Worm (Caenorhabditis elegans) whole organism, L3 larva: ENCODE measurements around the gene C11G6.2.

Experiments used
- R02D3.7 ChIP-seq: fragments of 150-350 bp; optimal IDR thresholded peaks from 2 replicates; lab custom pipeline; 2014; ENCODE audit warnings: missing biosample characterization, missing genetic modification characterization
- ZK546.5 ChIP-seq: sonication (generic microtip); optimal IDR thresholded peaks from 2 replicates; lab custom pipeline; 2017; ENCODE audit warnings: missing biosample characterization, missing genetic modification characterization
- aly-2 ChIP-seq: fragments of 150-350 bp; optimal IDR thresholded peaks from 2 replicates; lab custom pipeline; 2014; ENCODE audit warnings: missing biosample characterization, missing genetic modification characterization
- ama-1 ChIP-seq: fragments of 150-350 bp; optimal IDR thresholded peaks from 2 replicates; lab custom pipeline; 2018
- ceh-16 ChIP-seq: sonication (generic microtip); optimal IDR thresholded peaks from 2 replicates; lab custom pipeline; 2017; ENCODE audit warnings: missing biosample characterization, missing genetic modification characterization
- ceh-28 ChIP-seq: fragments of 150-350 bp; optimal IDR thresholded peaks from 2 replicates; lab custom pipeline; 2014; ENCODE audit warnings: missing biosample characterization, missing genetic modification reagents, missing genetic modification characterization
- ceh-82 ChIP-seq: fragments of 150-350 bp; optimal IDR thresholded peaks from 2 replicates; lab custom pipeline; 2014; ENCODE audit warnings: missing biosample characterization, missing genetic modification characterization
- ceh-9 ChIP-seq: sonication (generic microtip); optimal IDR thresholded peaks from 2 replicates; lab custom pipeline; 2018; ENCODE audit warnings: missing biosample characterization, missing genetic modification characterization
- daf-12 ChIP-seq: fragments of 150-350 bp; optimal IDR thresholded peaks from 2 replicates; lab custom pipeline; 2014; ENCODE audit warnings: missing biosample characterization, missing genetic modification reagents, missing genetic modification characterization
- egl-27 ChIP-seq: sonication (generic microtip); optimal IDR thresholded peaks from 4 replicates; lab custom pipeline; 2017; ENCODE audit warnings: missing biosample characterization, missing genetic modification reagents, missing genetic modification characterization
- elt-1 ChIP-seq: fragments of 150-350 bp; optimal IDR thresholded peaks from 2 replicates; lab custom pipeline; 2014; ENCODE audit warnings: missing biosample characterization, missing genetic modification characterization
- elt-2 ChIP-seq: sonication (generic microtip); optimal IDR thresholded peaks from 2 replicates; lab custom pipeline; 2016; ENCODE audit warnings: missing genetic modification reagents, mild to moderate bottlenecking, missing genetic modification characterization, missing compliant biosample characterization
- eor-1 ChIP-seq, 2 experiments: fragments of 150-350 bp; optimal IDR thresholded peaks; 2 replicates each; lab custom pipeline; 2014 to 2018; ENCODE audit warnings: missing biosample characterization in 2 of 2, missing genetic modification characterization in 2 of 2
- fkh-10 ChIP-seq: sonication (generic microtip); optimal IDR thresholded peaks from 2 replicates; lab custom pipeline; 2017; ENCODE audit warnings: missing biosample characterization, missing genetic modification reagents, missing genetic modification characterization
- fkh-2 ChIP-seq: fragments of 150-350 bp; optimal IDR thresholded peaks from 2 replicates; lab custom pipeline; 2014; ENCODE audit warnings: missing biosample characterization, missing genetic modification reagents, missing genetic modification characterization
- fos-1 ChIP-seq: fragments of 150-350 bp; optimal IDR thresholded peaks from 2 replicates; lab custom pipeline; 2014; ENCODE audit warnings: missing biosample characterization, missing genetic modification characterization
- hmg-11 ChIP-seq: sonication (generic microtip); optimal IDR thresholded peaks from 2 replicates; lab custom pipeline; 2016; ENCODE audit warnings: missing genetic modification characterization, missing compliant biosample characterization
- jun-1 ChIP-seq: fragments of 150-350 bp; optimal IDR thresholded peaks from 2 replicates; lab custom pipeline; 2014; ENCODE audit warnings: missing biosample characterization, missing genetic modification reagents, missing genetic modification characterization
- lin-39 ChIP-seq: fragments of 150-350 bp; optimal IDR thresholded peaks from 2 replicates; lab custom pipeline; 2018; ENCODE audit warnings: missing biosample characterization, missing genetic modification reagents, missing genetic modification characterization
- lsy-12 ChIP-seq: sonication (generic microtip); optimal IDR thresholded peaks from 2 replicates; lab custom pipeline; 2016; ENCODE audit warnings: mild to moderate bottlenecking, missing genetic modification characterization, missing compliant biosample characterization
- mdl-1 ChIP-seq: fragments of 150-350 bp; optimal IDR thresholded peaks from 2 replicates; lab custom pipeline; 2014; ENCODE audit warnings: missing biosample characterization, missing genetic modification characterization
- nfya-1 ChIP-seq: sonication (generic microtip); optimal IDR thresholded peaks from 2 replicates; lab custom pipeline; 2017; ENCODE audit warnings: missing genetic modification characterization, mild to moderate bottlenecking, missing compliant biosample characterization, antibody characterized with exemption, moderate library complexity; ENCODE audit not compliant: insufficient read depth
- nhr-11 ChIP-seq: fragments of 150-350 bp; optimal IDR thresholded peaks from 2 replicates; lab custom pipeline; 2014; ENCODE audit warnings: missing biosample characterization, missing genetic modification characterization
- nhr-12 ChIP-seq: fragments of 150-350 bp; optimal IDR thresholded peaks from 2 replicates; lab custom pipeline; 2014; ENCODE audit warnings: missing biosample characterization, missing genetic modification characterization
- nhr-23 ChIP-seq: fragments of 150-350 bp; optimal IDR thresholded peaks from 2 replicates; lab custom pipeline; 2014; ENCODE audit warnings: missing biosample characterization, missing genetic modification reagents, missing genetic modification characterization
- nhr-237 ChIP-seq: fragments of 150-350 bp; optimal IDR thresholded peaks from 2 replicates; lab custom pipeline; 2014; ENCODE audit warnings: missing biosample characterization, missing genetic modification characterization
- nhr-28 ChIP-seq: fragments of 150-350 bp; optimal IDR thresholded peaks from 2 replicates; lab custom pipeline; 2014; ENCODE audit warnings: missing biosample characterization, missing genetic modification characterization
- nhr-43 ChIP-seq: sonication (generic microtip); optimal IDR thresholded peaks from 2 replicates; lab custom pipeline; 2016; ENCODE audit warnings: mild to moderate bottlenecking, missing genetic modification characterization, missing compliant biosample characterization; ENCODE audit not compliant: poor library complexity, severe bottlenecking
- nhr-67 ChIP-seq: fragments of 150-350 bp; optimal IDR thresholded peaks from 2 replicates; lab custom pipeline; 2014; ENCODE audit warnings: missing biosample characterization, missing genetic modification characterization
- nhr-76 ChIP-seq: fragments of 150-350 bp; sonication (generic microtip); optimal IDR thresholded peaks from 5 replicates; lab custom pipeline; 2014; ENCODE audit warnings: missing biosample characterization, missing genetic modification characterization
- nhr-77 ChIP-seq: fragments of 150-350 bp; optimal IDR thresholded peaks from 2 replicates; lab custom pipeline; 2014; ENCODE audit warnings: missing biosample characterization, missing genetic modification characterization
- pha-4 ChIP-seq: fragments of 150-350 bp; optimal IDR thresholded peaks from 2 replicates; lab custom pipeline; 2014; ENCODE audit warnings: missing biosample characterization, missing genetic modification reagents, missing genetic modification characterization
- pqm-1 ChIP-seq: fragments of 150-350 bp; optimal IDR thresholded peaks from 2 replicates; lab custom pipeline; 2017; ENCODE audit warnings: missing biosample characterization, missing genetic modification characterization, inconsistent platforms
- skn-1 ChIP-seq: fragments of 150-350 bp; optimal IDR thresholded peaks from 2 replicates; lab custom pipeline; 2014; ENCODE audit warnings: missing biosample characterization, missing genetic modification characterization
- snpc-4 ChIP-seq: fragments of 150-350 bp; optimal IDR thresholded peaks from 2 replicates; lab custom pipeline; 2014; ENCODE audit warnings: missing biosample characterization, missing genetic modification characterization
- unc-39 ChIP-seq: sonication (generic microtip); optimal IDR thresholded peaks from 4 replicates; lab custom pipeline; 2017; ENCODE audit warnings: missing biosample characterization, missing genetic modification characterization
- unc-62 ChIP-seq: fragments of 150-350 bp; sonication (generic microtip); optimal IDR thresholded peaks from 4 replicates; lab custom pipeline; 2014; ENCODE audit warnings: missing biosample characterization, missing genetic modification reagents, missing genetic modification characterization
- zag-1 ChIP-seq: fragments of 150-350 bp; optimal IDR thresholded peaks from 2 replicates; lab custom pipeline; 2014; ENCODE audit warnings: missing biosample characterization, missing genetic modification characterization
- ztf-11 ChIP-seq: fragments of 150-350 bp; optimal IDR thresholded peaks from 2 replicates; lab custom pipeline; 2014; ENCODE audit warnings: missing biosample characterization, missing genetic modification characterization
- ztf-4 ChIP-seq: fragments of 150-350 bp; optimal IDR thresholded peaks from 2 replicates; lab custom pipeline; 2014; ENCODE audit warnings: missing biosample characterization, missing genetic modification characterization

The C11G6.2 gene

DNA sequence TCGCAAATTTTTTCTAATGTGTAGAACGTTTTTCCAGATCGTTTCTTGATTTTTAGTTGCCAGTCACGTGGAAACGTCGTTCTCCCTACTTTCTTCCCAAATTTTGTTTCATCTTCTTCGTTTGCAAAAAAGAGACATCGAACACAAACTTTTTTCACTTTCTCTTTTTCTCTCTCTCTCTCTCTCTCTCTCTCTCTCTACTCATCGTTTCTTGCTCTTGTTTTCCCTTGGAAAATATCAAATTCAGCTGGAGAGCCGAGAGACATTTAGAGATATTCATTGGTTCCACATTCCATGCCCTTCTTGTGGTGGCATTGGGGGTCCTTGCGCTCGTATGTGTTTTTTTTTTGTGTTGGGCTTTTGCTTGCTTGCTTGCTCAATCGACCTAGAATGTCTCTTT lies 10.8 kb downstream of the C11G6.2 start (continued):
- TF ChIP-seq nhr-43 (tag; lab: Kevin White, UChicago), result no peak

DNA sequence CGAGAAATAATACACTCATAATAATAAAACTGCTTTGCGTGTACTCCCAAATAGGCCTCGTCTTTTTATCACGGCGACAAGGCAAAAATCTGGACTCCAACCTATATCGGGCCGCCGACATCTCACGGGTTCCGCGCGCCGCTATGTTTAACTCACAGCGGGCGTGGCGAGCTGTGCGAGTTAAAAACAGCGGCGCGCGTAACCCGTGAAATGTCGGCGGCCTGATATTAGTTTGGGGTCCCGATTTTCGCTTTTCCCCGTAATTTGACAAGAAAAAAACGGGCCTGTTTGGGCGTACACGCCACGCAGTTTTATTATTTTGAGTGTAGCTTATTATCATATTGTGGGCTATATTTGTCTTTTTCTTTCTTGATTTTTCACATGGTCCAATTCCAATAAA lies 13.4 kb downstream of the C11G6.2 start:
- TF ChIP-seq snpc-4 (tag; lab: Kevin White, UChicago) (peak; percentile 4), elt-1 (tag; lab: Kevin White, UChicago) (no peak)

DNA sequence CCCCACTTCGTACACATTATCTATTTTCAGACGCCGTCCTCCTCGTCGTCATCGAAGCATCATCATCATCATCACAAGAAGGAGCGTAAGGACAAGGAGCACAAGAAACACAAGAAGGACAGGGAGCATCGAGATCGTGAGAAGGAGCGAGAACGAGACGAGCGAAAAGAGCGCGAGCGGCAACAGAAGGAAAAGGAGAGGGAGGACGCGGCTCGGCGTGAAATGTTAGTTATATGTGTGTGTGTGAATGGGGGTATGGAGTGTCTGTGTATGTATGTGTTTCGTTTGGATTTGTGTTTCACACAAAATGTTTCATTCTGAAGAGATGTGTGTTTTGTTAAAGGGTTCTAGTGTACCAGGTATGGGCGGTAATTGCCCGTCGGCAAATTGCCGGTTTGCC lies 13.8 kb downstream of the C11G6.2 start:
- no peak for TF ChIP-seq nhr-67 (tag; lab: Kevin White, UChicago)
- no peak for TF ChIP-seq ztf-11 (tag; lab: Kevin White, UChicago)
- no peak for TF ChIP-seq ceh-28
- no peak for TF ChIP-seq ZK546.5 (tag; lab: Kevin White, UChicago)
- peak; percentile 31 for TF ChIP-seq lin-39 (tag; lab: Kevin White, UChicago)
- TF ChIP-seq egl-27 (tag; lab: Kevin White, UChicago), result no peak
- TF ChIP-seq hmg-11 (tag; lab: Kevin White, UChicago), result peak; percentile 62
- TF ChIP-seq lsy-12 (tag; lab: Kevin White, UChicago), result no peak
- TF ChIP-seq elt-2 (tag; lab: Kevin White, UChicago), result no peak
- no peak for TF ChIP-seq jun-1 (tag; lab: Kevin White, UChicago)
- no peak for TF ChIP-seq pha-4

DNA sequence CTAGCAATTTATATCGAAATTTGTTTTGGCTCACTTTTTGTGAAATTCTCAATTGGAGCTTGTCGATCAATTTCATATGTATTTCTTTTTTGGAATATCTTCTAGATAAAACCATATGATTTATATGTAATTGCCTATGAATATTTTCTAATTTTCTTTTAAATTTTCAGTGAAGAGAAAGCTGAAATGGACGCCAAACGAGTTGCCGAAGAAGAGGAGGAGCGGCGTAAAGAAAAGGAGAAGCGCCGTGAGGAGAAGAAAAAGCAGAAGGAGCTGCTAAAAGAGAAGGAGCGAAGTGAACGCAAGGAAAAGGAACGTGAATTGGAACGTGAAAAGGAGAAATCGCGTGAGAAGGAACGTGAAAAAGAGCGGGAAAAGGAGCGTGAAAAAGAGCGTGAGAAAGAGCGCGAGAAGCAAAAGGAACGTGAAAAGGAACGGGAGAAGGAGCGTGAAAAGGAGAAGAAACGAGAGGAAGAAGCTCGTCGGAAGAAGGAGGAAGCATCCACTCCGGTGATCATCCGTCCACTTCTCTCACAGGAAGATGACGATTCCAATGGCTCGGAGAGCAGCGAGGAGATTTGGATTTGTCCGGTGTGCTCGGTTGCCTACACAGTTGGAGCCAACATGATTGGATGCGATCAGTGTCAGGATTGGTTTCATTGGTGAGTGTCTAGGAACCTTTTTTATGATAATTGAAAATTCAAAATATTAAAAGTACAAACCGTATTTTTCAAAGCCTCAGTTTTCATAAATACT lies 15.6 kb downstream of the C11G6.2 start:
- TF ChIP-seq pqm-1 (tag; lab: Kevin White, UChicago), result no peak
- peak; percentile 95 for TF ChIP-seq fkh-10 (GFP tag; lab: Kevin White, UChicago)

DNA sequence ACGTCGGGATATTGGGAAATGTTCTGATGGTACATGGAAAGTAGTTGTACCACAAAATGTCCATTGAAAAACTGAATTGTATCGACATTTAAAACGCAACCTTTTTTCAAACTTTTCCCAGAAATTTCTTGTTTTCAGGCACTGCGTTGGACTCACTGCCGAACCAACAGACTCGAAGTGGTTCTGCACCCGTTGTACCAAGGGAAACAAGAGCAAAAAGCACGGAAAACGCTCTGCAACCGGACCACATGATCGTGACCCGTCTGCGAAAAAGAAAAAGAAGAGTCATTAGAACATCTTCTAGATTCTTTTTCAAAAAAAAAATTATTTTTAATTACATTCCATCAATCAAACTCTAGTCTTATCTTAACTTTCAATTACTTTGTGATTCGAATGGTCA lies 16.9 kb downstream of the C11G6.2 start:
- TF ChIP-seq nhr-237, result no peak
- peak; percentile 88 for TF ChIP-seq fkh-10 (GFP tag; lab: Kevin White, UChicago)
- TF ChIP-seq, all 47 proteins: peak for 1

DNA sequence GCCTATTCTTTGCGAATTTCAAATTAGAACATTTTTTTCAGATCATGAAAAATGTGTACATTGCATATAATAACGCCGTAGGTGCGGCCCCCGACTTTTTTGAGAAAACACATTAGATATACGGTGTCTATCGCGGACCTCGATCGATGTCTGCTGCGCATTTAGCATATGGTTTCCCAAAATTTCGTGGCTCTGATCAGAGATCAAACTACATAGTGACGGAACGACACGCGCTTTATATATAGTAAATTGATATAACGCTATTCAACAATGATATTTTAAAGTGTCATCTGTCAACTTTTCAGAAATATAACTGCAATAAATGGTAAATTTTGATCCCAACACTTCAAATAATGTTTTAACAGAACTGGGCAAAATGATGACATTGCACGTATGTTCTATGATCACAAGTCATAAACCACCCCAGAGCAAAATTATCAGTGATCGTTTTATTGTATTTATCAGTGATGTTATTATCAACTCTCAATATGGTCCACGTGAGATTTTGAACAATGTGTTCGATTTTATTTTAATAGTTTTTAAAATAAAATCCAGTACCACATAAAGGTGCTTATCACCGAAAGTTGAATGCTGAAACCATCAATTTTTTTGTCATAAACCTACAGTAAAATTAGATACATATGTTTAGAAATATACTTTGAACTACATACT lies 17.9 kb downstream of the C11G6.2 start:
- no peak for TF ChIP-seq nhr-23
- TF ChIP-seq fkh-10 (GFP tag; lab: Kevin White, UChicago), result no peak
- TF ChIP-seq pqm-1 (tag; lab: Kevin White, UChicago), result peak; percentile 98
- no peak for TF ChIP-seq elt-1 (tag; lab: Kevin White, UChicago)
- TF ChIP-seq lsy-12 (tag; lab: Kevin White, UChicago), result no peak
- TF ChIP-seq ztf-4 (tag; lab: Kevin White, UChicago), result no peak
- no peak for TF ChIP-seq nhr-12 (tag; lab: Kevin White, UChicago)
- TF ChIP-seq ama-1 (lab: Kevin White, UChicago), result no peak
- TF ChIP-seq R02D3.7, result no peak
- TF ChIP-seq eor-1 (tag; optimal IDR thresholded peaks at IDR 0.05; lab: Kevin White, UChicago), result no peak
- TF ChIP-seq nhr-11 (tag; lab: Kevin White, UChicago), result no peak
- TF ChIP-seq lin-39 (tag; lab: Kevin White, UChicago), result no peak
- no peak for TF ChIP-seq nhr-76 (tag; lab: Kevin White, UChicago)
- TF ChIP-seq zag-1 (tag; lab: Kevin White, UChicago), result no peak
- no peak for TF ChIP-seq ZK546.5 (tag; lab: Kevin White, UChicago)
- no peak for TF ChIP-seq daf-12
- TF ChIP-seq ceh-16 (tag; lab: Kevin White, UChicago), result no peak
- no peak for TF ChIP-seq unc-39 (tag; lab: Kevin White, UChicago)
- no peak for TF ChIP-seq mdl-1 (tag; lab: Kevin White, UChicago)
- TF ChIP-seq aly-2 (tag; lab: Kevin White, UChicago), result no peak
- no peak for TF ChIP-seq egl-27 (tag; lab: Kevin White, UChicago)
- TF ChIP-seq nfya-1, result no peak
- TF ChIP-seq fos-1 (tag; lab: Kevin White, UChicago), result no peak
- TF ChIP-seq ceh-82 (tag; lab: Kevin White, UChicago), result no peak
- TF ChIP-seq unc-62 (GFP tag; lab: Kevin White, UChicago), result no peak
- TF ChIP-seq nhr-43 (tag; lab: Kevin White, UChicago), result no peak
- peak; percentile 87 for TF ChIP-seq skn-1 (tag; lab: Kevin White, UChicago)
- peak; percentile 20 for TF ChIP-seq jun-1 (tag; lab: Kevin White, UChicago)
- no peak for TF ChIP-seq nhr-28 (tag; lab: Kevin White, UChicago)
- TF ChIP-seq fkh-2 (tag; lab: Kevin White, UChicago), result no peak
- TF ChIP-seq pha-4, result peak; percentile 45
- no peak for TF ChIP-seq nhr-77 (tag; lab: Kevin White, UChicago)
- no peak for TF ChIP-seq snpc-4 (tag; lab: Kevin White, UChicago)
- TF ChIP-seq ceh-9, result no peak
- no peak for TF ChIP-seq ceh-28
